Fruit fly (Drosophila melanogaster): ENCODE measurements around the gene CG6999.

CG6999 gene

DNA sequence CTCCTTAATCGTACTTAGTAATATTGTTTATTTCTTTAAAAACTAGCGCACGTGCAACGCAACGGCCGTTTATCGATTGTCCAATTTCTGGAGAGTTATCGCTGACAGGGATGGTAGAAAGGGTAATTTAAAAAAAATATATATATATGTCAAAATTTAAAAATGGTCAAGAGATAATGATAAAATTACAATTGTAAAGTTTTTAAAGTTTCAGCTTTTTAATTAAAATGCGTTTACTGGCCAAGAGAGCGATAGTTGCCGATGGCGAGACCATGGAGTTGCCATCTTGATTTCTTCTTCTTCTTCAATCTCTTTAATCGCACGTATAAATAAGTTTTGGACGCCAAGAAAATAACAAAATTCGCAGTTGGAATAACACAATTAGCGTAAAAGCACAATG is 7.2 kb upstream of the CG6999 start, which contains the start of the genes CG7246 and HP1b (continued):
- TF ChIP-seq CG9215 (GFP tag; IDR thresholded peaks at IDR 0.05) (peak; percentile 71), stwl (tag; optimal IDR thresholded peaks at IDR 0.05) (peak; percentile 44), Fer1 (GFP tag; optimal IDR thresholded peaks at IDR 0.05) (peak; percentile 68), lilli (GFP tag; optimal IDR thresholded peaks at IDR 0.05) (peak; percentile 79), CG32767 (GFP tag; IDR thresholded peaks at IDR 0.05) (0 out of 2 replicates have a peak, but pooled peaks have one; percentile 38), wor (GFP tag; IDR thresholded peaks at IDR 0.05) (peak; percentile 36; the same call in 1 of the 2 replicates), Nf-YA (GFP tag; IDR thresholded peaks at IDR 0.05) (peak; percentile 72), CG1792 (GFP tag; optimal IDR thresholded peaks at IDR 0.05) (no peak), CG14710 (tag; optimal IDR thresholded peaks at IDR 0.05) (peak; percentile 75), so (GFP tag; IDR thresholded peaks at IDR 0.05) (peak; percentile 62; the same call in 1 of the 3 replicates), Mrtf (GFP tag; IDR thresholded peaks at IDR 0.05) (peak; percentile 8; the same call in 1 of the 3 replicates), CG8359 (GFP tag; optimal IDR thresholded peaks at IDR 0.05; ENCODE audit: borderline replicate concordance) (no peak), CG33557 (GFP tag; optimal IDR thresholded peaks at IDR 0.05) (peak; percentile 51), Lhr (GFP tag; optimal IDR thresholded peaks at IDR 0.05) (no peak), CG1602 (GFP tag; optimal IDR thresholded peaks at IDR 0.05) (peak; percentile 45), CG4707 (GFP tag; optimal IDR thresholded peaks at IDR 0.05) (no peak), B-H2 (GFP tag; optimal IDR thresholded peaks at IDR 0.05) (peak; percentile 69), Ptx1 (GFP tag; IDR thresholded peaks at IDR 0.05) (peak; percentile 84), CoRest (tag; optimal IDR thresholded peaks at IDR 0.05) (peak; percentile 70), mirr (GFP tag; optimal IDR thresholded peaks at IDR 0.05) (no peak), CG11560 (tag; IDR thresholded peaks at IDR 0.05) (peak; percentile 40; the same call in 1 of the 3 replicates), CG4404 (GFP tag; IDR thresholded peaks at IDR 0.05) (peak; percentile 60), gsb (GFP tag; IDR thresholded peaks at IDR 0.05) (no peak), H2.0 (GFP tag; IDR thresholded peaks at IDR 0.05) (peak; percentile 63), CG11398 (GFP tag; optimal IDR thresholded peaks at IDR 0.05) (peak; percentile 2), CG11456 (GFP tag; IDR thresholded peaks at IDR 0.05) (peak; percentile 67; the same call in 1 of the 3 replicates), CG9876 (GFP tag; optimal IDR thresholded peaks at IDR 0.05) (no peak), vfl (GFP tag; optimal IDR thresholded peaks at IDR 0.05) (peak; percentile 44), sim (GFP tag; IDR thresholded peaks at IDR 0.05) (no peak), kah (GFP tag; optimal IDR thresholded peaks at IDR 0.05) (no peak), TFAM (GFP tag; optimal IDR thresholded peaks at IDR 0.05) (no peak), ash1 (GFP tag; optimal IDR thresholded peaks at IDR 0.05) (no peak), nau (GFP tag; optimal IDR thresholded peaks at IDR 0.05) (peak; percentile 24), usp (GFP tag; optimal IDR thresholded peaks at IDR 0.05) (no peak), CG12391 (tag; optimal IDR thresholded peaks at IDR 0.05) (peak; percentile 83), pnt (GFP tag; optimal IDR thresholded peaks at IDR 0.05) (no peak), CG7271 (tag; optimal IDR thresholded peaks at IDR 0.05) (peak; percentile 22), Bgb (GFP tag; IDR thresholded peaks at IDR 0.05; ENCODE audit: partially characterized antibody) (peak; percentile 72), CG10959 (GFP tag; IDR thresholded peaks at IDR 0.05) (no peak), CG15696 (tag; optimal IDR thresholded peaks at IDR 0.05) (peak; percentile 58), CG11504 (tag; optimal IDR thresholded peaks at IDR 0.05) (peak; percentile 70), GATAe (GFP tag; conservative IDR thresholded peaks at IDR 0.05) (no peak), CG1603 (tag; optimal IDR thresholded peaks at IDR 0.05) (peak; percentile 54), gcm (GFP tag; optimal IDR thresholded peaks at IDR 0.05) (peak; percentile 64), CG13775 (GFP tag; optimal IDR thresholded peaks at IDR 0.05) (peak; percentile 68), CG14014 (GFP tag; IDR thresholded peaks at IDR 0.05) (peak; percentile 75)

Measured in whole organism, embryonic.